Fruit fly (Drosophila melanogaster) whole organism, embryonic: ENCODE results near the gene CG31122.
A peak's percentile ranks its signal among the peaks of the same experiment; 100 is the strongest.

Experiments
- Awh ChIP-seq: fragments of 200-800 bp; sonication (Bioruptor generic); IDR thresholded peaks from 2 replicates; pipeline ENCODE4, ENCODE4 v1.3.6; 2022; ENCODE audit warnings: missing biosample characterization, missing genetic modification characterization
- Bteb2 ChIP-seq: fragments of 200-800 bp; sonication (Bioruptor generic); optimal IDR thresholded peaks from 2 replicates; lab custom pipeline; 2016; ENCODE audit warnings: missing biosample characterization, missing genetic modification characterization
- CG11085 ChIP-seq: fragments of 200-800 bp; sonication (Bioruptor generic); IDR thresholded peaks from 2 replicates; pipeline ENCODE4 v1.3.6; 2022; ENCODE audit warnings: missing biosample characterization, missing genetic modification characterization
- CG11456 ChIP-seq: fragments of 200-800 bp; sonication (Bioruptor generic); IDR thresholded peaks from 3 replicates; pipeline ENCODE4 v1.3.6; 2022; ENCODE audit warnings: missing biosample characterization, missing genetic modification characterization
- CG13775 ChIP-seq: fragments of 200-800 bp; sonication (Bioruptor generic); optimal IDR thresholded peaks from 3 replicates; lab custom pipeline; 2017; ENCODE audit warnings: missing biosample characterization, mild to moderate bottlenecking, missing genetic modification characterization
- CG13894 ChIP-seq: fragments of 200-800 bp; sonication (Bioruptor generic); optimal IDR thresholded peaks from 3 replicates; lab custom pipeline; 2018; ENCODE audit warnings: missing biosample characterization, mild to moderate bottlenecking, missing genetic modification characterization, moderate library complexity
- CG14050 ChIP-seq: fragments of 200-800 bp; sonication (Bioruptor generic); IDR thresholded peaks from 3 replicates; pipeline ENCODE4 v1.3.6; 2022; ENCODE audit warnings: missing biosample characterization, missing genetic modification characterization
- CG1602 ChIP-seq: fragments of 200-800 bp; sonication (Bioruptor generic); optimal IDR thresholded peaks from 3 replicates; lab custom pipeline; 2016; ENCODE audit warnings: missing biosample characterization, missing genetic modification characterization
- CG1647 ChIP-seq: fragments of 200-800 bp; sonication (Bioruptor generic); optimal IDR thresholded peaks from 3 replicates; lab custom pipeline; 2016; ENCODE audit warnings: missing biosample characterization, missing genetic modification characterization
- CG16813 ChIP-seq: fragments of 200-800 bp; sonication (Bioruptor generic); IDR thresholded peaks from 3 replicates; pipeline ENCODE4 v1.3.6; 2022; ENCODE audit warnings: missing biosample characterization, missing genetic modification characterization; ENCODE audit not compliant: partially characterized antibody
- CG2120 ChIP-seq: fragments of 200-800 bp; sonication (Bioruptor generic); optimal IDR thresholded peaks from 3 replicates; lab custom pipeline; 2016; ENCODE audit warnings: missing biosample characterization, missing genetic modification characterization
- CG33557 ChIP-seq: fragments of 200-800 bp; sonication (Bioruptor generic); optimal IDR thresholded peaks from 2 replicates; lab custom pipeline; 2019; ENCODE audit warnings: missing biosample characterization, mild to moderate bottlenecking, missing genetic modification characterization, moderate library complexity
- CG4820 ChIP-seq: fragments of 200-800 bp; sonication (Bioruptor generic); optimal IDR thresholded peaks from 3 replicates; lab custom pipeline; 2016; ENCODE audit warnings: missing biosample characterization, missing genetic modification characterization
- CG6683 ChIP-seq: fragments of 200-800 bp; sonication (Bioruptor generic); optimal IDR thresholded peaks from 2 replicates; lab custom pipeline; 2017; ENCODE audit warnings: missing biosample characterization, mild to moderate bottlenecking, missing genetic modification characterization, missing genetic modification reagents
- CG6765 ChIP-seq: fragments of 200-800 bp; sonication (Bioruptor generic); optimal IDR thresholded peaks from 3 replicates; lab custom pipeline; 2017; ENCODE audit warnings: missing biosample characterization, mild to moderate bottlenecking, missing genetic modification characterization
- CG8089 ChIP-seq: fragments of 200-800 bp; sonication (Bioruptor generic); optimal IDR thresholded peaks from 3 replicates; lab custom pipeline; 2016; ENCODE audit warnings: missing biosample characterization, missing genetic modification characterization
- CG9932 ChIP-seq: fragments of 200-800 bp; sonication (Bioruptor generic); IDR thresholded peaks from 2 replicates; pipeline ENCODE4 v1.3.6; 2022; ENCODE audit warnings: missing biosample characterization, missing genetic modification characterization
- Drgx ChIP-seq: fragments of 200-800 bp; sonication (Bioruptor generic); IDR thresholded peaks from 2 replicates; pipeline ENCODE4 v1.3.6; 2022; ENCODE audit warnings: missing biosample characterization, missing genetic modification characterization
- GATAe ChIP-seq: fragments of 200-800 bp; sonication (Bioruptor generic); conservative IDR thresholded peaks from 2 replicates; pipeline ENCODE4 v1.3.6; 2022; ENCODE audit warnings: missing biosample characterization, missing genetic modification characterization
- Hmx ChIP-seq: fragments of 200-800 bp; sonication (Bioruptor generic); optimal IDR thresholded peaks from 2 replicates; lab custom pipeline; 2016; ENCODE audit warnings: missing biosample characterization, missing genetic modification characterization
- Hr51 ChIP-seq, 2 experiments: fragments of 200-800 bp; sonication (Bioruptor generic); optimal IDR thresholded peaks; 2 replicates in 1 of 2; 3 replicates in 1 of 2; lab custom pipeline; 2016 to 2018; ENCODE audit warnings: missing biosample characterization in 2 of 2, missing genetic modification characterization in 2 of 2, mild to moderate bottlenecking in 1 of 2, moderate library complexity in 1 of 2
- Lim3 ChIP-seq: fragments of 200-800 bp; sonication (Bioruptor generic); IDR thresholded peaks from 2 replicates; pipeline ENCODE4 v1.3.6; 2022; ENCODE audit warnings: missing biosample characterization, missing genetic modification characterization
- Med ChIP-seq: fragments of 200-800 bp; sonication (Bioruptor generic); peaks from one replicate; lab custom pipeline; 2016; ENCODE audit warnings: missing biosample characterization, missing genetic modification characterization, mild to moderate bottlenecking, inconsistent platforms, moderate library complexity
- Mrtf ChIP-seq: fragments of 200-800 bp; sonication (Bioruptor generic); IDR thresholded peaks from 3 replicates; pipeline ENCODE4 v1.3.6; 2022; ENCODE audit warnings: missing biosample characterization, missing genetic modification characterization
- Opbp ChIP-seq: fragments of 200-800 bp; sonication (Bioruptor generic); IDR thresholded peaks from 3 replicates; pipeline ENCODE4 v1.3.6; 2022; ENCODE audit warnings: missing biosample characterization, missing genetic modification characterization; ENCODE audit not compliant: partially characterized antibody
- Poxn ChIP-seq: fragments of 200-800 bp; sonication (Bioruptor generic); IDR thresholded peaks from 2 replicates; pipeline ENCODE4 v1.3.6; 2022; ENCODE audit warnings: missing biosample characterization, missing genetic modification characterization
- Spps ChIP-seq: fragments of 200-800 bp; sonication (Bioruptor generic); optimal IDR thresholded peaks from 2 replicates; lab custom pipeline; 2018; ENCODE audit warnings: missing biosample characterization, mild to moderate bottlenecking, missing genetic modification characterization
- Sry-β ChIP-seq: fragments of 200-800 bp; sonication (Bioruptor generic); optimal IDR thresholded peaks from 2 replicates; lab custom pipeline; 2018; ENCODE audit warnings: missing biosample characterization, mild to moderate bottlenecking, missing genetic modification characterization, moderate library complexity
- Stat92E ChIP-seq, 3 experiments: fragments of >200 bp in 2 of 3; fragments of 200-800 bp in 1 of 3; sonication (Bioruptor generic) in 1 of 3; optimal IDR thresholded peaks; 2 replicates each; lab custom pipeline; 2017 to 2019; ENCODE audit warnings: missing biosample characterization in 3 of 3, missing genetic modification characterization in 3 of 3, mild to moderate bottlenecking in 1 of 3, moderate library complexity in 1 of 3
- Usf ChIP-seq: fragments of 200-800 bp; sonication (Bioruptor generic); optimal IDR thresholded peaks from 2 replicates; lab custom pipeline; 2017; ENCODE audit warnings: missing genotype, missing biosample characterization, missing genetic modification characterization
- YL-1 ChIP-seq: fragments of 200-800 bp; sonication (Bioruptor generic); optimal IDR thresholded peaks from 3 replicates; lab custom pipeline; 2017; ENCODE audit warnings: missing biosample characterization, mild to moderate bottlenecking, missing genetic modification characterization
- abd-A ChIP-seq: fragments of 200-800 bp; sonication (Bioruptor generic); optimal IDR thresholded peaks from 3 replicates; lab custom pipeline; 2019; ENCODE audit warnings: missing biosample characterization, mild to moderate bottlenecking, missing genetic modification characterization, moderate library complexity
- al ChIP-seq: fragments of 200-800 bp; sonication (Bioruptor generic); IDR thresholded peaks from 2 replicates; pipeline ENCODE4 v1.3.6; 2022; ENCODE audit warnings: missing biosample characterization, missing genetic modification characterization
- cato ChIP-seq: fragments of 200-800 bp; sonication (Bioruptor generic); optimal IDR thresholded peaks from 2 replicates; lab custom pipeline; 2016; ENCODE audit warnings: missing biosample characterization, missing genetic modification characterization, borderline replicate concordance
- chn ChIP-seq: fragments of 200-800 bp; sonication (Bioruptor generic); optimal IDR thresholded peaks from 2 replicates; lab custom pipeline; 2016; ENCODE audit warnings: missing biosample characterization, missing genetic modification characterization
- crp ChIP-seq, 2 experiments: fragments of 200-800 bp; sonication (Bioruptor generic); optimal IDR thresholded peaks; 2 replicates in 1 of 2; 3 replicates in 1 of 2; lab custom pipeline; 2017; ENCODE audit warnings: missing biosample characterization in 2 of 2, missing genetic modification characterization in 2 of 2, mild to moderate bottlenecking in 1 of 2, moderate library complexity in 1 of 2
- cwo ChIP-seq: fragments of 200-800 bp; sonication (Bioruptor generic); optimal IDR thresholded peaks from 3 replicates; lab custom pipeline; 2017; ENCODE audit warnings: missing biosample characterization, missing genetic modification characterization, mild to moderate bottlenecking, moderate library complexity, missing genetic modification reagents
- dpn ChIP-seq, 2 experiments: fragments of 200-800 bp; sonication (Bioruptor generic); optimal IDR thresholded peaks; 3 replicates each; lab custom pipeline; 2016; ENCODE audit warnings: missing biosample characterization in 2 of 2, missing genetic modification characterization in 2 of 2
- dysf ChIP-seq: fragments of 200-800 bp; sonication (Bioruptor generic); IDR thresholded peaks from 3 replicates; pipeline ENCODE4 v1.3.6; 2022; ENCODE audit warnings: missing biosample characterization, missing genetic modification characterization
- exex ChIP-seq: fragments of 200-800 bp; sonication (Bioruptor generic); optimal IDR thresholded peaks from 4 replicates; lab custom pipeline; 2018; ENCODE audit warnings: missing biosample characterization, mild to moderate bottlenecking, missing genetic modification characterization, moderate library complexity
- ken ChIP-seq: fragments of 200-800 bp; sonication (Bioruptor generic); IDR thresholded peaks from 3 replicates; pipeline ENCODE4 v1.3.6; 2022; ENCODE audit warnings: missing biosample characterization, missing genetic modification characterization
- lab ChIP-seq: fragments of 200-800 bp; sonication (Bioruptor generic); optimal IDR thresholded peaks from 3 replicates; lab custom pipeline; 2017; ENCODE audit warnings: missing biosample characterization, missing genetic modification characterization, mild to moderate bottlenecking, moderate library complexity, missing genetic modification reagents
- lbe ChIP-seq: fragments of 200-800 bp; sonication (Bioruptor generic); optimal IDR thresholded peaks from 2 replicates; lab custom pipeline; 2016; ENCODE audit warnings: missing biosample characterization, mild to moderate bottlenecking, missing genetic modification characterization
- nerfin-2 ChIP-seq: fragments of 200-800 bp; sonication (Bioruptor generic); IDR thresholded peaks from 2 replicates; pipeline ENCODE4 v1.3.6; 2022; ENCODE audit warnings: missing biosample characterization, missing genetic modification characterization; ENCODE audit not compliant: partially characterized antibody
- peb ChIP-seq: fragments of 200-800 bp; sonication (Bioruptor generic); IDR thresholded peaks from 2 replicates; pipeline ENCODE4 v1.3.6; 2022; ENCODE audit warnings: missing biosample characterization, missing genetic modification characterization
- psq ChIP-seq: fragments of 200-800 bp; sonication (Bioruptor generic); optimal IDR thresholded peaks from 2 replicates; lab custom pipeline; 2017; ENCODE audit warnings: missing biosample characterization, missing genetic modification characterization
- scrt ChIP-seq: fragments of 200-800 bp; sonication (Bioruptor generic); optimal IDR thresholded peaks from 2 replicates; lab custom pipeline; 2018; ENCODE audit warnings: missing biosample characterization, mild to moderate bottlenecking, missing genetic modification characterization, moderate library complexity
- ttk ChIP-seq: fragments of 200-800 bp; sonication (Bioruptor generic); IDR thresholded peaks from 2 replicates; pipeline ENCODE4 v2.1.2; 2022; ENCODE audit warnings: missing biosample characterization, missing genetic modification characterization
- unc-4 ChIP-seq: fragments of 200-800 bp; sonication (Bioruptor generic); IDR thresholded peaks from 2 replicates; pipeline ENCODE4 v1.3.6; 2022; ENCODE audit warnings: missing biosample characterization, missing genetic modification characterization; ENCODE audit not compliant: partially characterized antibody

The CG31122 gene

dm6 chr3R:18365978-18366643 lies 46.6 kb downstream of the CG31122 start, which contains the start of the genes WRNexo and Nup43 (continued):
- TF ChIP-seq CG4820, result peak; percentile 9
- peak; percentile 36; the same call in 1 of the 2 replicates for TF ChIP-seq ttk
- no peak for TF ChIP-seq Hmx
- TF ChIP-seq CG16813 (GFP tag; lab: Robert Waterston, UW), result no peak
- TF ChIP-seq al (GFP tag; lab: Robert Waterston, UW), result no peak; the same call in 1 of the 2 replicates
- no peak for TF ChIP-seq Hr51 (GFP tag; optimal IDR thresholded peaks at IDR 0.05; lab: Kevin White, UChicago)
- TF ChIP-seq CG11456, result peak; percentile 17; the same call in 1 of the 3 replicates
- TF ChIP-seq scrt (GFP tag; lab: Kevin White, UChicago), result no peak
- TF ChIP-seq CG6765, result no peak
- TF ChIP-seq Usf (GFP tag; lab: Kevin White, UChicago), result no peak
- no peak for TF ChIP-seq Mrtf (GFP tag; lab: Robert Waterston, UW)
- no peak for TF ChIP-seq CG8089
- TF ChIP-seq Sry-β (GFP tag; lab: Kevin White, UChicago), result no peak
- no peak for TF ChIP-seq abd-A (tag; lab: Kevin White, UChicago)
- no peak for TF ChIP-seq Stat92E (GFP tag; optimal IDR thresholded peaks at IDR 0.05; lab: Kevin White, UChicago)
- TF ChIP-seq ken (GFP tag; lab: Robert Waterston, UW), result peak; percentile 52; the same call in 1 of the 3 replicates
- TF ChIP-seq dysf (GFP tag; lab: Robert Waterston, UW), result peak; percentile 36; the same call in 1 of the 3 replicates
- TF ChIP-seq CG2120, result peak; percentile 55
- peak; percentile 33 to 51 for TF ChIP-seq dpn (GFP tag; optimal IDR thresholded peaks at IDR 0.05; lab: Kevin White, UChicago)
- no peak for TF ChIP-seq lab (GFP tag; lab: Kevin White, UChicago)
- TF ChIP-seq CG9932 (GFP tag; lab: Robert Waterston, UW), result peak; percentile 62
- peak; percentile 67 for TF ChIP-seq CG13775 (GFP tag; lab: Kevin White, UChicago)
- no peak for TF ChIP-seq CG14050 (GFP tag; lab: Robert Waterston, UW)
- no peak for TF ChIP-seq CG6683 (GFP tag; lab: Kevin White, UChicago)
- peak; percentile 36 for TF ChIP-seq CG1602 (GFP tag; lab: Kevin White, UChicago)
- no peak for TF ChIP-seq Poxn
- no peak for TF ChIP-seq Awh
- no peak for TF ChIP-seq psq
- TF ChIP-seq Lim3 (GFP tag; lab: Robert Waterston, UW), result no peak
- no peak for TF ChIP-seq unc-4 (GFP tag; lab: Robert Waterston, UW)
- peak; percentile 23 for TF ChIP-seq YL-1 (GFP tag; lab: Kevin White, UChicago)
- TF ChIP-seq CG1647 (GFP tag; lab: Kevin White, UChicago), result peak; percentile 11
- no peak for TF ChIP-seq GATAe
- TF ChIP-seq CG13894 (tag; lab: Kevin White, UChicago), result no peak
- TF ChIP-seq exex (tag; lab: Kevin White, UChicago), result no peak
- TF ChIP-seq nerfin-2 (GFP tag; lab: Robert Waterston, UW), result no peak
- TF ChIP-seq chn (GFP tag; lab: Kevin White, UChicago), result peak; percentile 33
- TF ChIP-seq peb (GFP tag; lab: Robert Waterston, UW), result no peak
- no peak for TF ChIP-seq cwo (GFP tag; lab: Kevin White, UChicago)
- TF ChIP-seq Bteb2 (GFP tag; lab: Kevin White, UChicago), result no peak
- no peak for TF ChIP-seq CG33557 (GFP tag; lab: Kevin White, UChicago)
- TF ChIP-seq CG11085 (GFP tag; lab: Robert Waterston, UW), result no peak
- no peak for TF ChIP-seq lbe (GFP tag; lab: Kevin White, UChicago)
- no peak for TF ChIP-seq crp (GFP tag; optimal IDR thresholded peaks at IDR 0.05; lab: Kevin White, UChicago)
- TF ChIP-seq cato (GFP tag; lab: Kevin White, UChicago), result peak; percentile 33
- TF ChIP-seq Drgx, result no peak
- TF ChIP-seq Spps (tag; lab: Kevin White, UChicago), result no peak
- no peak for TF ChIP-seq Opbp (GFP tag; lab: Robert Waterston, UW)
- peak; percentile 79 for TF ChIP-seq Med (GFP tag; lab: Kevin White, UChicago)
